Worm (Caenorhabditis elegans): ENCODE measurements around the gene Y58A7A.2.

The Y58A7A.2 gene

DNA sequence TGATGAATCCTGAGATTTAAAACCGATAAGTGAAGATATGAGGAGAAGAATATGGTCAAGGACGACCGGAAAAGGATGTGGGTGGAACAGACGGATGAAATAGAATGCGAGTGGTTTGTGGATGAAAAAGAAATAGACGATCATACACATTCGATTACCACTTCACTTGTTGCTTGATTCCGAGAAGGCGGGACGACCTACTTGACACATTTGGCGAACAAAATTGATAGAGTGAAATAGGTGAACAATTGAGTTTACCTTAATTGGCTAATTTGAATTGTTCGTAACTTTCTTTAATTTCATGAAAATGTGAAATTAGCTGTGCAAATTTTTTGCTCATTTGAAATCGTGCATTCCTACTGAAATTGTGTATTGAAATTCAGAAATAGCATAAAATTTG lies at the start of gene Y58A7A.2:
TSS of gene Y58A7A.2 (minus strand) at position 101 of the 400 bp plus-strand sequence.
- no peak for TF ChIP-seq tbx-8 (GFP tag; optimal IDR thresholded peaks at IDR 0.05)
- TF ChIP-seq bed-3 (GFP tag; optimal IDR thresholded peaks at IDR 0.05) = no peak
- no peak for TF ChIP-seq nhr-2 (tag; optimal IDR thresholded peaks at IDR 0.05)
- TF ChIP-seq elt-1 (tag; optimal IDR thresholded peaks at IDR 0.05; ENCODE audit: borderline replicate concordance, insufficient read depth) = no peak
- no peak for TF ChIP-seq nhr-28 (tag; optimal IDR thresholded peaks at IDR 0.05)
- no peak for TF ChIP-seq ceh-43 (GFP tag; optimal IDR thresholded peaks at IDR 0.05)

DNA sequence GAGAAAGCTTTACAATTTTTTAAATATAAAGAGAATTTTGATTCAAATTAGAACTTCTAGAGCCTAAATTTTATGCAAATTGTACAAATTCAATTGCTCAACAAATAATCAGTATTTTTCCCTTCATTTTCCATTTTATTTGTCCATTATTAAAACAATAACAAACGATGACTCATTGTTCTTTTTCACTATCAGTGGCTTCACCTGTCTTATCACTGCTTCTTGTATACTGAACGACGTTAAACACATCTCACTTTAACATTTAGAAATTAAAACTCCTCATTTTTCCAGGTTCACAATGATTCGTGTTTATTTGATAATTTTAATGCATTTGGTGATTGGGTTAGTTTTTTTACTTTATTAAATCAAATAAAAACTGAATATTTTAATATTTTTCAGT lies 47.7 kb upstream of the Y58A7A.2 start, which contains the start of gene sid-1:
TSS of gene sid-1 (plus strand) at position 292 of the 400 bp plus-strand sequence.
- TF ChIP-seq unc-39 (tag; optimal IDR thresholded peaks at IDR 0.05) (no peak), lsy-2 (tag; optimal IDR thresholded peaks at IDR 0.05) (no peak), nhr-237 (tag; optimal IDR thresholded peaks at IDR 0.05) (no peak), mab-5 (tag; optimal IDR thresholded peaks at IDR 0.05) (no peak), ham-2 (GFP tag; optimal IDR thresholded peaks at IDR 0.05) (no peak), lin-32 (GFP tag; optimal IDR thresholded peaks at IDR 0.05) (no peak), bed-3 (GFP tag; optimal IDR thresholded peaks at IDR 0.05) (no peak), nhr-2 (tag; optimal IDR thresholded peaks at IDR 0.05) (no peak), ztf-11 (tag; optimal IDR thresholded peaks at IDR 0.05) (no peak), nhr-76 (tag; optimal IDR thresholded peaks at IDR 0.05) (no peak), unc-62 (GFP tag; optimal IDR thresholded peaks at IDR 0.05) (no peak), nhr-12 (tag; optimal IDR thresholded peaks at IDR 0.05) (no peak), ceh-43 (GFP tag; optimal IDR thresholded peaks at IDR 0.05) (no peak), elt-1 (tag; optimal IDR thresholded peaks at IDR 0.05; ENCODE audit: borderline replicate concordance, insufficient read depth) (no peak), M03D4.4 (tag; optimal IDR thresholded peaks at IDR 0.05) (no peak), ceh-39 (tag; optimal IDR thresholded peaks at IDR 0.05) (no peak), elt-3 (tag; optimal IDR thresholded peaks at IDR 0.05) (no peak), unc-120 (tag; optimal IDR thresholded peaks at IDR 0.05; ENCODE audit: poor library complexity, severe bottlenecking) (no peak), sem-2 (GFP tag; optimal IDR thresholded peaks at IDR 0.05) (no peak)

DNA sequence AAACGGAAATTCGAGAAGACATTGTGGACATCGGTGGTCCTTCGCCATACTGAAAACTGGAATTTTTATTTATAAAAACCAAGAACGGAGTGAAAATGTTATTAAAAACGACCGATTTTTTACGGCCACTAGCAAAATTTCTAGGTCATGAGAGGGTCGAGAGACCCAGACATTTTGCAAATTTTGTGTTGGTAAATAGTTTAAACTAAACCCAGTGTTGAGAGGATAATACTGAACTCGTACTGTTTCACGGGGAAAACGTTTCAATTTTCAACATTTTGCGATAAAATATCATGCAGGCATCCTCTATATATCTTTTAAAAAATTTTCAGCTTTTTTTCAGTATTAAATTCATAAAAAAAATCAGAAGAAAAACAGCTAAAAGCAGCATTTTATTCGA lies 47.1 kb upstream of the Y58A7A.2 start, which contains the start of gene C04F5.9:
TSS of gene C04F5.9 (minus strand) at position 101 of the 400 bp plus-strand sequence.
- TF ChIP-seq zip-8 (tag; optimal IDR thresholded peaks at IDR 0.05) (no peak), elt-1 (tag; optimal IDR thresholded peaks at IDR 0.05; ENCODE audit: borderline replicate concordance, insufficient read depth) (no peak), mep-1 (tag; optimal IDR thresholded peaks at IDR 0.05) (no peak), nhr-28 (tag; optimal IDR thresholded peaks at IDR 0.05) (no peak), drap-1 (GFP tag; optimal IDR thresholded peaks at IDR 0.05) (no peak), nhr-12 (tag; optimal IDR thresholded peaks at IDR 0.05) (no peak), snpc-4 (tag; optimal IDR thresholded peaks at IDR 0.05) (no peak)

DNA sequence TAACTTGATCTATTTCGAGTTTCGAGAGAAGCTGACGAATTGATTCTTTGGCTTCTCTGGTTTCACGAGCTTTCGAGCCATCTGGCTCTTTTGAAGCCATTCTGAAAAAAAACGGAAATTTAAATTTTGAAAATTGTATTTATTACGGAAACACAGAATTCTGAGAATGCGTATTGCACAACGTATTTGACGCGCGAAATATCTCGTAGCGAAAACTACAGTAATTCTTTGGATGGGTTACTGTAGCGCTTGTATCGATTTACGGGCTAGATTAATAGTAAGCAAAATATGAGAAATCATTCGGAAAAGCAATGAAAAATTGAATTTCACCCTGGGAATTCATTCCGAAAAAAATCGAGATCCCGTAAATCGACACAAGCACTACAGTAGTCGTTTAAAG lies 41.7 kb upstream of the Y58A7A.2 start, which contains the start of gene C04F5.8:
TSS of gene C04F5.8 (minus strand) at position 101 of the 400 bp plus-strand sequence.
- TF ChIP-seq flh-1 (GFP tag; optimal IDR thresholded peaks at IDR 0.05) = no peak
- TF ChIP-seq nhr-2 (tag; optimal IDR thresholded peaks at IDR 0.05) = no peak
- TF ChIP-seq mls-2 (tag; optimal IDR thresholded peaks at IDR 0.05) = no peak
- no peak for TF ChIP-seq unc-120 (tag; optimal IDR thresholded peaks at IDR 0.05; ENCODE audit: poor library complexity, severe bottlenecking)
- TF ChIP-seq drap-1 (GFP tag; optimal IDR thresholded peaks at IDR 0.05) = no peak
- no peak for TF ChIP-seq ceh-39 (tag; optimal IDR thresholded peaks at IDR 0.05)
- no peak for TF ChIP-seq sem-2 (GFP tag; optimal IDR thresholded peaks at IDR 0.05)

DNA sequence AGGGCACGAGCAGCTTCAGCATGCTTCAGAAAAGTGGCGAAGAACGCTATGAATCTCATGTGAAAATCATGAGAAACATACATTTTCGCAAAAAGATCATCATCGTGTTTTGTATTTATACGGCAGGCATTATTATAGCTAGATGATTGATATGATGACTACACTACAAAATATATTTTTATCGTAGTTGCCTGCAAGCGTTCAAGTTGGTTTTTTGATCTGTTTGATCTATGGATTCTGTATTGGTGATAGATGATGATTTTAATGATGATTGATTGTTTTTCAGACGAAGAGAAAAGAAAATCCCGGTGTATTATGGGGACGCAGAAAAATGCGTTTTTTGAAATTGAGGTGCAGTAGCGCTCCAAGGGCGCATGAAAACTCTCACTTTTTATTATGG lies 38.7 kb upstream of the Y58A7A.2 start, which contains the start of gene ugt-63:
TSS of gene ugt-63 (minus strand) at position 89 of the 400 bp plus-strand sequence.
- TF ChIP-seq bed-3 (GFP tag; optimal IDR thresholded peaks at IDR 0.05) = no peak
- no peak for TF ChIP-seq pha-4 (tag; optimal IDR thresholded peaks at IDR 0.05)
- no peak for TF ChIP-seq unc-120 (tag; optimal IDR thresholded peaks at IDR 0.05; ENCODE audit: poor library complexity, severe bottlenecking)
- TF ChIP-seq drap-1 (GFP tag; optimal IDR thresholded peaks at IDR 0.05) = no peak
- no peak for TF ChIP-seq tbx-8 (GFP tag; optimal IDR thresholded peaks at IDR 0.05)
- TF ChIP-seq ces-1 (GFP tag; optimal IDR thresholded peaks at IDR 0.05) = no peak
- no peak for TF ChIP-seq nhr-28 (tag; optimal IDR thresholded peaks at IDR 0.05)
- TF ChIP-seq lsy-2 (tag; optimal IDR thresholded peaks at IDR 0.05) = no peak
- no peak for TF ChIP-seq sem-2 (GFP tag; optimal IDR thresholded peaks at IDR 0.05)

DNA sequence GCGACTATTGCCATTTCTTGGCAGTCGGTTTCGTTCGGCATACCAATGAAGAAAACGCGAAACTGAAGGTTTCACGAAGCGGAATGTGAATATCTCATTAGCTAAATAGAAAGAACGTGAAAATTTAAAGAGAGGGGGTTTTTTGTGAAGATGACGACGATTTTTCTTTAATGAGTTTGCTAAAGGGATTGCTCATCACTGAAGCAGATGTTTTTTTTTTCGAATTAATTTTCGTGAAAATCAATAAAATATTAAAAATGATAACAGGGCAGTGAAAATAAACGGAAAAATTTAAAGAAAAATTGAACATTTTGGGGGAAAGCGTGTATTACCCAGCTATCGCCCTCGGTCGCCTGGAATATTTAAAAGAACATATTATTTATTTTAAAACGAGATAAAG lies 35.8 kb upstream of the Y58A7A.2 start, which contains the start of gene srab-3:
TSS of gene srab-3 (minus strand) at position 101 of the 400 bp plus-strand sequence.
- no peak for TF ChIP-seq snpc-4 (tag; optimal IDR thresholded peaks at IDR 0.05)
- no peak for TF ChIP-seq mep-1 (tag; optimal IDR thresholded peaks at IDR 0.05)
- no peak for TF ChIP-seq mls-2 (tag; optimal IDR thresholded peaks at IDR 0.05)
- no peak for TF ChIP-seq sem-2 (GFP tag; optimal IDR thresholded peaks at IDR 0.05)
- TF ChIP-seq lin-32 (GFP tag; optimal IDR thresholded peaks at IDR 0.05) = no peak
- TF ChIP-seq lsy-2 (tag; optimal IDR thresholded peaks at IDR 0.05) = no peak
- TF ChIP-seq lin-13 (tag; optimal IDR thresholded peaks at IDR 0.05) = no peak
- no peak for TF ChIP-seq unc-62 (GFP tag; optimal IDR thresholded peaks at IDR 0.05)
- no peak for TF ChIP-seq elt-1 (tag; optimal IDR thresholded peaks at IDR 0.05; ENCODE audit: borderline replicate concordance, insufficient read depth)
- TF ChIP-seq ceh-39 (tag; optimal IDR thresholded peaks at IDR 0.05) = no peak
- no peak for TF ChIP-seq ztf-11 (tag; optimal IDR thresholded peaks at IDR 0.05)
- no peak for TF ChIP-seq nhr-2 (tag; optimal IDR thresholded peaks at IDR 0.05)

All from whole organism, mixed stage, embryonic.